Worm (Caenorhabditis elegans): Measurements from ENCODE around the gene try-10.

ce11 chrV:12968555-12968954, 44.5 kb downstream of the try-10 start, which contains the start of gene lin-46:
- TF ChIP-seq ceh-9 (tag; optimal IDR thresholded peaks at IDR 0.05): no peak
- TF ChIP-seq zag-1 (tag; optimal IDR thresholded peaks at IDR 0.05): no peak
- TF ChIP-seq ztf-11 (tag; optimal IDR thresholded peaks at IDR 0.05): no peak
- no peak for TF ChIP-seq ama-1 (optimal IDR thresholded peaks at IDR 0.05)
- no peak for TF ChIP-seq unc-62 (GFP tag; optimal IDR thresholded peaks at IDR 0.05)
- no peak for TF ChIP-seq skn-1 (tag; optimal IDR thresholded peaks at IDR 0.05)
- TF ChIP-seq eor-1 (tag; optimal IDR thresholded peaks at IDR 0.05): no peak
